Fruit fly (Drosophila melanogaster) whole organism: ENCODE data around the gene Nha2.

Experiments used
- Dll ChIP-seq: fragments of >200 bp; optimal IDR thresholded peaks from 2 replicates; lab custom pipeline; 2017
- EcR ChIP-seq, 2 experiments: fragments of >200 bp; optimal IDR thresholded peaks; 2 replicates each; lab custom pipeline; 2017; ENCODE audit warnings: missing biosample characterization in 2 of 2, missing genetic modification characterization in 2 of 2, missing genetic modification reagents in 2 of 2
- psq ChIP-seq: fragments of >200 bp; optimal IDR thresholded peaks from 2 replicates; lab custom pipeline; 2017
- usp ChIP-seq: fragments of >200 bp; optimal IDR thresholded peaks from 2 replicates; lab custom pipeline; 2017; ENCODE audit warnings: missing biosample characterization, missing genetic modification characterization, mixed read lengths

DNA sequence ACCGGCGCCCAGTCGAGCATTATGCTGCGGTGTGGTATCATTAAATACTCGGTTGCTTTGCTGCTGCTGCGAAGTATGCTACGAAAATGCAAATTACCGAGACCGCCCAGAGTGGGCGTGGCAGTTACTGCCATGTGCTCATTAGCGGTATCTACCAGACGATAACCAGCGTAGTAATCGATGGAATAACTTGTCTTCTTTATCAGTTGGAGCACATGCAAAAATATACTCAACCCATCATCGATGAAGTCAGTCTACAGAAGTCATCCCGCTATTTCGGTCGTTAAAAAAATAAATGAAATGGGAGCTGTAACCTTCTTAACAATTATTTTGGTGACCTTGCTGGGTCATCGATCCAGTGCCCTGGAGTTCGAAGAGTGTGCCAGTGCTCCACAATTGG lies 45.4 kb upstream of the Nha2 start, which contains the start of gene CG13837:
- TF ChIP-seq usp (GFP tag; lab: Kevin White, UChicago): no peak
- TF ChIP-seq Dll: no peak
- TF ChIP-seq psq: no peak
- TF ChIP-seq EcR (GFP tag; optimal IDR thresholded peaks at IDR 0.05; lab: Kevin White, UChicago): no peak
